Fruit fly (Drosophila melanogaster) whole organism, wandering third instar larva: ENCODE measurements around the gene PGAP1.
A peak's percentile ranks its signal among the peaks of the same experiment; 100 is the strongest.

Source experiments
- Abd-B ChIP-seq: fragments of >200 bp; optimal IDR thresholded peaks from 2 replicates; lab custom pipeline; 2017; ENCODE audit warnings: missing biosample characterization, missing genetic modification characterization
- CG32264 ChIP-seq: fragments of 200-800 bp; sonication (Bioruptor generic); optimal IDR thresholded peaks from 2 replicates; lab custom pipeline; 2016; ENCODE audit warnings: missing biosample characterization, missing genetic modification characterization
- CG9705 ChIP-seq: fragments of 200-800 bp; sonication (Bioruptor generic); optimal IDR thresholded peaks from 2 replicates; lab custom pipeline; 2018; ENCODE audit warnings: missing biosample characterization, mild to moderate bottlenecking, missing genetic modification characterization
- CrebA ChIP-seq: fragments of 200-800 bp; sonication (Bioruptor generic); optimal IDR thresholded peaks from 2 replicates; lab custom pipeline; 2016; ENCODE audit warnings: missing biosample characterization, mild to moderate bottlenecking, missing genetic modification characterization, borderline replicate concordance
- Dfd ChIP-seq: fragments of >200 bp; optimal IDR thresholded peaks from 2 replicates; lab custom pipeline; 2017; ENCODE audit warnings: missing biosample characterization, missing genetic modification characterization
- Dif ChIP-seq: fragments of 200-275, 200-300 bp; sonication (Bioruptor generic); optimal IDR thresholded peaks from 2 replicates; lab custom pipeline; 2018; ENCODE audit warnings: missing biosample characterization, missing genetic modification characterization; ENCODE audit not compliant: partially characterized antibody
- GATAd ChIP-seq: sonication (Bioruptor generic); optimal IDR thresholded peaks from 2 replicates; lab custom pipeline; 2016; ENCODE audit warnings: missing biosample characterization, missing genetic modification characterization
- HLH106 ChIP-seq: fragments of 200-800 bp; optimal IDR thresholded peaks from 3 replicates; lab custom pipeline; 2019; ENCODE audit warnings: missing biosample characterization, mild to moderate bottlenecking, missing genetic modification characterization, moderate library complexity
- Hnf4 ChIP-seq: fragments of 200-800 bp; sonication (Bioruptor generic); optimal IDR thresholded peaks from 2 replicates; lab custom pipeline; 2016; ENCODE audit warnings: missing biosample characterization, mild to moderate bottlenecking, missing genetic modification characterization
- Hr78 ChIP-seq: fragments of >200 bp; optimal IDR thresholded peaks from 2 replicates; lab custom pipeline; 2017; ENCODE audit warnings: missing biosample characterization, missing genetic modification characterization
- Hr83 ChIP-seq: fragments of 200-300 bp; sonication (Bioruptor generic); optimal IDR thresholded peaks from 2 replicates; lab custom pipeline; 2016; ENCODE audit warnings: missing biosample characterization, mild to moderate bottlenecking, missing genetic modification characterization, moderate library complexity; ENCODE audit not compliant: poor library complexity, severe bottlenecking
- Jra ChIP-seq: sonication (Bioruptor generic); optimal IDR thresholded peaks from 2 replicates; lab custom pipeline; 2016; ENCODE audit warnings: missing biosample characterization, missing genetic modification characterization
- Mio ChIP-seq: sonication (Bioruptor generic); optimal IDR thresholded peaks from 2 replicates; lab custom pipeline; 2016; ENCODE audit warnings: missing biosample characterization, missing genetic modification characterization
- Myc ChIP-seq: fragments of >200 bp; optimal IDR thresholded peaks from 2 replicates; lab custom pipeline; 2017
- N ChIP-seq: fragments of >200 bp; optimal IDR thresholded peaks from 2 replicates; lab custom pipeline; 2018; ENCODE audit warnings: missing biosample characterization, missing external identifiers, missing genetic modification characterization
- OdsH ChIP-seq: fragments of 200-800 bp; sonication (Bioruptor generic); optimal IDR thresholded peaks from 2 replicates; lab custom pipeline; 2016; ENCODE audit warnings: missing biosample characterization, mild to moderate bottlenecking, missing genetic modification characterization
- Rel ChIP-seq, 2 experiments: fragments of 200-800 bp; sonication (Bioruptor generic) in 1 of 2; optimal IDR thresholded peaks; 2 replicates in 1 of 2; 3 replicates in 1 of 2; lab custom pipeline; 2016 to 2019; ENCODE audit warnings: mild to moderate bottlenecking in 2 of 2, missing biosample characterization in 2 of 2, missing genetic modification characterization in 2 of 2, moderate library complexity in 1 of 2
- Sp1 ChIP-seq: fragments of 200-800 bp; sonication (Bioruptor generic); optimal IDR thresholded peaks from 3 replicates; lab custom pipeline; 2019; ENCODE audit warnings: missing biosample characterization, mild to moderate bottlenecking, missing genetic modification characterization, moderate library complexity
- Vsx2 ChIP-seq: fragments of 200-300, 225-300 bp; sonication (Bioruptor generic); optimal IDR thresholded peaks from 2 replicates; lab custom pipeline; 2018; ENCODE audit warnings: missing biosample characterization, missing genetic modification characterization; ENCODE audit not compliant: partially characterized antibody
- br ChIP-seq: fragments of 200-800 bp; sonication (Bioruptor generic); optimal IDR thresholded peaks from 2 replicates; lab custom pipeline; 2016; ENCODE audit warnings: missing biosample characterization, missing genetic modification characterization
- brk ChIP-seq: fragments of 200-800 bp; sonication (Bioruptor generic); optimal IDR thresholded peaks from 2 replicates; lab custom pipeline; 2016; ENCODE audit warnings: missing biosample characterization, mild to moderate bottlenecking, missing genetic modification characterization
- dl ChIP-seq, 2 experiments: fragments of 175-275, 200-275 bp in 1 of 2; fragments of 200-275 bp in 1 of 2; sonication (Bioruptor generic); optimal IDR thresholded peaks; lab custom pipeline; 2018; ENCODE audit warnings: mild to moderate bottlenecking in 2 of 2, missing biosample characterization in 2 of 2, missing genetic modification characterization in 2 of 2, moderate library complexity in 2 of 2; ENCODE audit not compliant: partially characterized antibody in 2 of 2, insufficient read depth in 1 of 2
- dmrt93B ChIP-seq: fragments of 200-800 bp; sonication (Bioruptor generic); optimal IDR thresholded peaks from 2 replicates; lab custom pipeline; 2018; ENCODE audit warnings: missing biosample characterization, mild to moderate bottlenecking, missing genetic modification characterization
- dsf ChIP-seq: sonication (Bioruptor generic); optimal IDR thresholded peaks from 2 replicates; lab custom pipeline; 2016; ENCODE audit warnings: missing biosample characterization, missing genetic modification characterization, borderline replicate concordance
- ey ChIP-seq: fragments of 200-800 bp; sonication (Bioruptor generic); optimal IDR thresholded peaks from 2 replicates; lab custom pipeline; 2016; ENCODE audit warnings: missing biosample characterization, missing genetic modification characterization
- foxo ChIP-seq, 2 experiments: fragments of 200-800 bp; sonication (Bioruptor generic); optimal IDR thresholded peaks; 2 replicates in 1 of 2; 3 replicates in 1 of 2; lab custom pipeline; 2016 to 2017; ENCODE audit warnings: missing biosample characterization in 2 of 2, missing genetic modification characterization in 2 of 2
- fru ChIP-seq: fragments of 200-800 bp; sonication (Bioruptor generic); optimal IDR thresholded peaks from 3 replicates; lab custom pipeline; 2016; ENCODE audit warnings: missing biosample characterization, mild to moderate bottlenecking, missing genetic modification characterization
- h ChIP-seq: fragments of 200-800 bp; sonication (Bioruptor generic); optimal IDR thresholded peaks from 3 replicates; lab custom pipeline; 2016; ENCODE audit warnings: missing biosample characterization, mild to moderate bottlenecking, missing genetic modification characterization
- jim ChIP-seq: fragments of 175-275, 200-325 bp; sonication (Bioruptor generic); optimal IDR thresholded peaks from 2 replicates; lab custom pipeline; 2016; ENCODE audit warnings: missing biosample characterization, mild to moderate bottlenecking, missing genetic modification characterization
- lola ChIP-seq: fragments of >200 bp; optimal IDR thresholded peaks from 2 replicates; lab custom pipeline; 2017; ENCODE audit warnings: missing biosample characterization, missing genetic modification characterization
- pan ChIP-seq: fragments of >200 bp; optimal IDR thresholded peaks from 2 replicates; lab custom pipeline; 2017
- psq ChIP-seq: fragments of 200-800 bp; sonication (Bioruptor generic); optimal IDR thresholded peaks from 3 replicates; lab custom pipeline; 2017; ENCODE audit warnings: missing biosample characterization, mild to moderate bottlenecking, missing genetic modification characterization, moderate library complexity
- rgr ChIP-seq: fragments of 200-800 bp; sonication (Bioruptor generic); optimal IDR thresholded peaks from 3 replicates; lab custom pipeline; 2016; ENCODE audit warnings: missing biosample characterization, mild to moderate bottlenecking, missing genetic modification characterization
- sage ChIP-seq: fragments of 200-800 bp; sonication (Bioruptor generic); optimal IDR thresholded peaks from 2 replicates; lab custom pipeline; 2016; ENCODE audit warnings: missing biosample characterization, mild to moderate bottlenecking, missing genetic modification characterization
- sv ChIP-seq: fragments of 200-800 bp; sonication (Bioruptor generic); optimal IDR thresholded peaks from 3 replicates; lab custom pipeline; 2016; ENCODE audit warnings: missing biosample characterization, missing genetic modification characterization
- tai ChIP-seq: sonication (Bioruptor generic); optimal IDR thresholded peaks from 2 replicates; lab custom pipeline; 2016; ENCODE audit warnings: missing biosample characterization, missing genetic modification characterization
- usp ChIP-seq: fragments of >200 bp; optimal IDR thresholded peaks from 2 replicates; lab custom pipeline; 2017; ENCODE audit warnings: missing biosample characterization, missing genetic modification characterization
- woc ChIP-seq: sonication (Bioruptor generic); optimal IDR thresholded peaks from 2 replicates; lab custom pipeline; 2016; ENCODE audit warnings: missing biosample characterization, mild to moderate bottlenecking, missing genetic modification characterization

PGAP1 gene

DNA sequence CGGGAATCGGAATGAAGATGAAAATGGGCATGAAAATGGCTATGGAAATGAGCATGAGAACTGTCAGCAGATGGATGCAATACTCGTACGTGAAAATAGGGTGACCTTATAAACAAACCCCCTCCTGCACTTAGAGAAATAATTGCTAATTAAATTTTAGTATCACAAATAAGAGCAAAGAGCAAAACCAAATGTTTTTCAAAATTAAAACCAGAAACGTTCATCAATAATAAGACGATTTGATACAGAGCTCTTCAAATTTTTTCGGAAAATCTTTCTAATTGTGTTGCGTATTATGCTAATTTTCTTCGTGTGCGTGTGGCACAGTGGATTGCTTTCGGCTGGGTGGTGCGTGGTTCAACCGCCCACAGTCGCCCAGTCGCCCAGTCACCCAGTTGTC is 43.0 kb downstream of the PGAP1 start:
- TF ChIP-seq Vsx2 (GFP tag; lab: Kevin White, UChicago) = no peak
- no peak for TF ChIP-seq CG32264 (GFP tag; lab: Kevin White, UChicago)
- TF ChIP-seq br (GFP tag; lab: Kevin White, UChicago) = peak; percentile 4
- TF ChIP-seq N (GFP tag; lab: Kevin White, UChicago) = no peak
- no peak for TF ChIP-seq Hr78
- TF ChIP-seq Myc = no peak
- TF ChIP-seq Dfd (GFP tag; lab: Kevin White, UChicago) = no peak
- TF ChIP-seq pan = no peak
- TF ChIP-seq fru (GFP tag; lab: Kevin White, UChicago) = peak; percentile 44
- no peak for TF ChIP-seq OdsH (GFP tag; lab: Kevin White, UChicago)
- no peak for TF ChIP-seq Rel (GFP tag; optimal IDR thresholded peaks at IDR 0.05; lab: Kevin White, UChicago)
- TF ChIP-seq Rel (tag; optimal IDR thresholded peaks at IDR 0.05; lab: Kevin White, UChicago) = no peak
- peak; percentile 2 for TF ChIP-seq HLH106 (tag; lab: Kevin White, UChicago)
- TF ChIP-seq Mio (GFP tag; lab: Kevin White, UChicago) = no peak
- peak; percentile 9 for TF ChIP-seq Sp1 (GFP tag; lab: Kevin White, UChicago)
- peak in 1 of 2 experiments; percentile 33 for TF ChIP-seq foxo (GFP tag; optimal IDR thresholded peaks at IDR 0.05; lab: Kevin White, UChicago)
- no peak for TF ChIP-seq lola
- no peak for TF ChIP-seq usp
- TF ChIP-seq GATAd (GFP tag; lab: Kevin White, UChicago) = no peak
- TF ChIP-seq sage (GFP tag; lab: Kevin White, UChicago) = no peak
- no peak for TF ChIP-seq dmrt93B (GFP tag; lab: Kevin White, UChicago)
- peak; percentile 8 for TF ChIP-seq rgr
- no peak for TF ChIP-seq Jra (GFP tag; lab: Kevin White, UChicago)
- TF ChIP-seq jim (GFP tag; lab: Kevin White, UChicago) = no peak
- no peak for TF ChIP-seq CrebA
- no peak for TF ChIP-seq sv (GFP tag; lab: Kevin White, UChicago)
- no peak for TF ChIP-seq brk
- no peak for TF ChIP-seq dsf
- no peak for TF ChIP-seq dl (GFP tag; optimal IDR thresholded peaks at IDR 0.05; lab: Kevin White, UChicago; ENCODE audit: insufficient read depth in 1 of 2, partially characterized antibody in 2 of 2)
- TF ChIP-seq tai (GFP tag; lab: Kevin White, UChicago) = no peak
- TF ChIP-seq Hr83 (GFP tag; lab: Kevin White, UChicago) = no peak
- peak; percentile 28 for TF ChIP-seq h (GFP tag; lab: Kevin White, UChicago)
- no peak for TF ChIP-seq Abd-B (GFP tag; lab: Kevin White, UChicago)
- peak; percentile 22 for TF ChIP-seq ey (GFP tag; lab: Kevin White, UChicago)
- no peak for TF ChIP-seq Hnf4 (GFP tag; lab: Kevin White, UChicago)
- no peak for TF ChIP-seq Dif (GFP tag; lab: Kevin White, UChicago)
- no peak for TF ChIP-seq psq (GFP tag; lab: Kevin White, UChicago)
- no peak for TF ChIP-seq CG9705 (GFP tag; lab: Kevin White, UChicago)
- no peak for TF ChIP-seq woc (GFP tag; lab: Kevin White, UChicago)

DNA sequence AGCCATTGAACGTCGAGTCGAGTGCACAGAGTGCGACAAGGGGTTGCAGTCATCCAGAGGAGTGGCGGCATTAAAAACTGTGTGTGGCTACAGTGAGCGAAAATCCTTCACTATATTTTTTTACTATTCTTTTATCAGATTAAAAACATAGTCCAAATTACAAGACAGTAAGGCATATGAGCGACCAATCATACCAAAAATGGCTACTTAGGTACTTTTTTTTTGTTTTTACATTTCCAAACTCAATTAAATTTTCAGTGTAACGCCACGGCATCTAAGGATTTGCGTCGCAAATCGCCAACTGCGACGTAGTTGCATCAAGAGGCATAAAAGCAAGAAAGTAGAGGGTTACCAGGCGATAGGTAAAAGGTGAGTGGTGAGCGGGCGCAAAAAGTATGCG is 50.2 kb downstream of the PGAP1 start:
- TF ChIP-seq ey (GFP tag; lab: Kevin White, UChicago) = peak; percentile 30
- no peak for TF ChIP-seq OdsH (GFP tag; lab: Kevin White, UChicago)
- TF ChIP-seq br (GFP tag; lab: Kevin White, UChicago) = peak; percentile 20
- TF ChIP-seq foxo (GFP tag; optimal IDR thresholded peaks at IDR 0.05; lab: Kevin White, UChicago) = peak in 1 of 2 experiments; percentile 49
- no peak for TF ChIP-seq Hnf4 (GFP tag; lab: Kevin White, UChicago)
- TF ChIP-seq Rel (GFP tag; optimal IDR thresholded peaks at IDR 0.05; lab: Kevin White, UChicago) = no peak
- no peak for TF ChIP-seq Rel (tag; optimal IDR thresholded peaks at IDR 0.05; lab: Kevin White, UChicago)
- TF ChIP-seq lola = no peak
- TF ChIP-seq Sp1 (GFP tag; lab: Kevin White, UChicago) = peak; percentile 26
- peak; percentile 62 for TF ChIP-seq fru (GFP tag; lab: Kevin White, UChicago)
- TF ChIP-seq h (GFP tag; lab: Kevin White, UChicago) = peak; percentile 44
- TF ChIP-seq sv (GFP tag; lab: Kevin White, UChicago) = no peak
- peak; percentile 10 for TF ChIP-seq rgr
- peak; percentile 42 for TF ChIP-seq psq (GFP tag; lab: Kevin White, UChicago)
